Worm (Caenorhabditis elegans): ENCODE data around the gene F19G12.3.
A peak's percentile ranks its signal among the peaks of the same experiment; 100 is the strongest.

The F19G12.3 gene

ce11 chrX:1440161-1440560 is 15.6 kb downstream of the F19G12.3 start, which contains the start of gene sedl-1:
Gene sedl-1, minus strand, starts transcription at chrX:1440261.
- no peak for TF ChIP-seq dox-1 (GFP tag; IDR thresholded peaks at IDR 0.05)
- TF ChIP-seq F23B12.7 (tag; optimal IDR thresholded peaks at IDR 0.05; ENCODE audit: insufficient read depth): no peak
- no peak for TF ChIP-seq Y95B8A.8 (GFP tag; IDR thresholded peaks at IDR 0.05)
- no peak for TF ChIP-seq nfya-1 (tag; optimal IDR thresholded peaks at IDR 0.05; ENCODE audit: borderline replicate concordance, insufficient read depth)
- no peak for TF ChIP-seq T26A5.8 (tag; optimal IDR thresholded peaks at IDR 0.05)
- TF ChIP-seq mes-4 (tag; optimal IDR thresholded peaks at IDR 0.05): no peak
- no peak for TF ChIP-seq nhr-27 (tag; optimal IDR thresholded peaks at IDR 0.05)
- TF ChIP-seq ets-4 (GFP tag; optimal IDR thresholded peaks at IDR 0.05): no peak
- no peak for TF ChIP-seq nhr-80 (tag; optimal IDR thresholded peaks at IDR 0.05)
- no peak for TF ChIP-seq somi-1 (GFP tag; optimal IDR thresholded peaks at IDR 0.05)
- no peak for TF ChIP-seq C06A6.2 (GFP tag; conservative IDR thresholded peaks at IDR 0.05)
- TF ChIP-seq lsy-27 (tag; optimal IDR thresholded peaks at IDR 0.05; ENCODE audit: borderline replicate concordance, insufficient read depth): no peak
- no peak for TF ChIP-seq dpff-1 (tag; optimal IDR thresholded peaks at IDR 0.05)
- TF ChIP-seq rpc-1 (optimal IDR thresholded peaks at IDR 0.05): no peak
- TF ChIP-seq rpc-1 (tag; optimal IDR thresholded peaks at IDR 0.05): no peak
- TF ChIP-seq F57C9.4 (tag; optimal IDR thresholded peaks at IDR 0.05): no peak
- TF ChIP-seq atf-7 (tag; optimal IDR thresholded peaks at IDR 0.05): no peak
- TF ChIP-seq lin-35 (GFP tag; optimal IDR thresholded peaks at IDR 0.05): no peak

DNA sequence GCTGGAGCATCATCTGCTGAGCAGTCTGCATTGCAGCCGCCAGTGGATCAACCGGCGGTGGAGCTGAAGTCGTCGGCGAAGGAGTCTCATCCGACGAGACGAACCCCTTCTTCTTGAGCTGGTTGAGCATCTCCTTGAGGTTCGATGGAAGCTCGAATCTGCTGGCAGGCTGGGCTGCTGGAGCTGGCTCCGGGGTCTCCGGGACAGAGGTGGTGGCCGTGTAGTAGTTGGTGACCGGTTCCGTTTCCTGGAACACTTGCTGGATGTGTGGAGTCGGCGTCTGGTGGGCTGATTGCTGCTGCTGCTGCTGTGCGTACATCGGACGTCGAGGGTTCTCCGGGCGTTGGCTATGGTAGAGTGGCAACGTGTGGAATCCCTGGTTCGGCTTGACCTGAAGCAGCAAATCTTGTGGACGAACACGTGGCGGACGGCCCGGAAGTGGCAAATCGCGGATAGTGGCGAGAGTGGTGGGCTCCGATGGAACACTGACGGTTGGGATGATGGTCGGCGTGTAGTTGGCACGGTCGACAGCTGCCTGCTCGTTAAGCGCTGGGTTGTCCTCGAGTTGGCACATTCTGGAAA is 17.1 kb downstream of the F19G12.3 start:
- TF ChIP-seq nfya-1 (tag; optimal IDR thresholded peaks at IDR 0.05; ENCODE audit: borderline replicate concordance, insufficient read depth): no peak
- TF ChIP-seq zfh-2 (GFP tag; conservative IDR thresholded peaks at IDR 0.05): peak; percentile 79
- no peak for TF ChIP-seq pbrm-1 (GFP tag; IDR thresholded peaks at IDR 0.05)
- no peak for TF ChIP-seq atf-7 (tag; optimal IDR thresholded peaks at IDR 0.05)
- no peak for TF ChIP-seq Y95B8A.8 (GFP tag; IDR thresholded peaks at IDR 0.05)
- TF ChIP-seq egrh-3 (GFP tag; IDR thresholded peaks at IDR 0.05): peak; percentile 79; the same call in 1 of the 2 replicates
- no peak for TF ChIP-seq hrde-1 (tag; optimal IDR thresholded peaks at IDR 0.05; ENCODE audit: borderline replicate concordance)
- TF ChIP-seq ZK185.1 (tag; optimal IDR thresholded peaks at IDR 0.05; ENCODE audit: poor library complexity, severe bottlenecking): no peak
- no peak for TF ChIP-seq ztf-26 (tag; optimal IDR thresholded peaks at IDR 0.05)
- no peak for TF ChIP-seq attf-3 (GFP tag; conservative IDR thresholded peaks at IDR 0.05)
- TF ChIP-seq sea-2 (GFP tag; IDR thresholded peaks at IDR 0.05): no peak
- no peak for TF ChIP-seq sdz-38 (tag; optimal IDR thresholded peaks at IDR 0.05)
- no peak for TF ChIP-seq B0035.1 (tag; optimal IDR thresholded peaks at IDR 0.05)
- TF ChIP-seq F55B11.4 (tag; optimal IDR thresholded peaks at IDR 0.05; ENCODE audit: borderline replicate concordance, insufficient read depth): no peak
- no peak for TF ChIP-seq F52B5.7 (tag; optimal IDR thresholded peaks at IDR 0.05)

ce11 chrX:1443556-1444243 is 19.1 kb downstream of the F19G12.3 start:
- TF ChIP-seq cebp-2 (GFP tag; IDR thresholded peaks at IDR 0.05): no peak
- TF ChIP-seq T26A5.8 (tag; optimal IDR thresholded peaks at IDR 0.05): no peak
- TF ChIP-seq hmg-1.2 (GFP tag; IDR thresholded peaks at IDR 0.05): 0 out of 2 replicates have a peak, but pooled peaks have one; percentile 9
- TF ChIP-seq lin-35 (GFP tag; optimal IDR thresholded peaks at IDR 0.05): peak in 1 of 3 experiments; percentile 53
- TF ChIP-seq ceh-58 (GFP tag; IDR thresholded peaks at IDR 0.05): no peak
- peak; percentile 41 for TF ChIP-seq lin-40 (tag; optimal IDR thresholded peaks at IDR 0.05)
- TF ChIP-seq athp-1 (tag; optimal IDR thresholded peaks at IDR 0.05): no peak

All from whole organism, young adult.